Worm (Caenorhabditis elegans): ENCODE results near the gene F10D7.10.

Gene F10D7.10

ce11 chrX:17417505-17418004 lies 38.0 kb upstream of the F10D7.10 start:
- no peak for TF ChIP-seq ceh-48 (tag; optimal IDR thresholded peaks at IDR 0.05)
- no peak for TF ChIP-seq nhr-11 (tag; optimal IDR thresholded peaks at IDR 0.05)
- no peak for TF ChIP-seq K09A11.1 (tag; optimal IDR thresholded peaks at IDR 0.05; ENCODE audit: insufficient read depth)
- no peak for TF ChIP-seq ceh-6 (GFP tag; optimal IDR thresholded peaks at IDR 0.05)
- no peak for TF ChIP-seq unc-55 (GFP tag; optimal IDR thresholded peaks at IDR 0.05)
- TF ChIP-seq pros-1 (tag; optimal IDR thresholded peaks at IDR 0.05), result no peak
- no peak for TF ChIP-seq tbx-7 (tag; optimal IDR thresholded peaks at IDR 0.05)
- TF ChIP-seq tbx-2 (tag; optimal IDR thresholded peaks at IDR 0.05), result no peak
- no peak for TF ChIP-seq ceh-34 (tag; optimal IDR thresholded peaks at IDR 0.05)
- no peak for TF ChIP-seq Y22D7AL.16 (tag; optimal IDR thresholded peaks at IDR 0.05)
- no peak for TF ChIP-seq ceh-30 (tag; optimal IDR thresholded peaks at IDR 0.05)
- no peak for TF ChIP-seq fkh-10 (GFP tag; optimal IDR thresholded peaks at IDR 0.05)
- TF ChIP-seq ceh-45 (GFP tag; IDR thresholded peaks at IDR 0.05), result no peak
- no peak for TF ChIP-seq fkh-6 (tag; optimal IDR thresholded peaks at IDR 0.05)
- TF ChIP-seq ceh-18 (tag; optimal IDR thresholded peaks at IDR 0.05), result no peak
- TF ChIP-seq pax-1 (tag; optimal IDR thresholded peaks at IDR 0.05), result no peak

DNA sequence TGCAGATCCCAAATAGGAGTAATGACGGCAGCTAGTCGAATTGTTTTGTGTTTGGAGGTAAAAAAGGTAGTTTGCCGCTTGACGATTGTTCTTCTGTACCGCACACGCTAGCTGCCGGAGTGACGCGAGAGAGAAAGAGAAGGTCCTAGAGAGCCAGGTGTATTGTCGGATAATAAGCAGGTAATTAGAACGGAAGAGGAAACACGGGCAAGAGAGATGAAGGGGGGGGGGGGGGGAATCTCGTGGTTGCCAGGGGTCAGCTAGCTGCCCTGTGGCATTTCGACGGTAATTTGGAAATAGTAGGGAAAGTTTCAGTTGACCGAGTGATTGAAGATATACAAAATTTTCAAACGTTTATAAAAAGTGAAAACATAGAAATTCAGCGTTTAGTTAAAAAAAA lies 34.3 kb upstream of the F10D7.10 start, which contains the start of gene crb-1:
Gene crb-1 (minus strand): TSS at position 147 of the 400 bp plus-strand sequence.
- TF ChIP-seq hlh-15 (tag; optimal IDR thresholded peaks at IDR 0.05) (no peak), sdc-2 (tag; optimal IDR thresholded peaks at IDR 0.05) (no peak), ceh-45 (GFP tag; IDR thresholded peaks at IDR 0.05) (no peak), ttx-3 (tag; optimal IDR thresholded peaks at IDR 0.05) (no peak), ceh-19 (GFP tag; optimal IDR thresholded peaks at IDR 0.05) (no peak), ceh-31 (tag; optimal IDR thresholded peaks at IDR 0.05) (no peak), sox-4 (tag; optimal IDR thresholded peaks at IDR 0.05) (no peak), elt-4 (tag; optimal IDR thresholded peaks at IDR 0.05) (no peak), T23F11.4 (GFP tag; optimal IDR thresholded peaks at IDR 0.05) (no peak), ceh-2 (tag; optimal IDR thresholded peaks at IDR 0.05) (no peak)

DNA sequence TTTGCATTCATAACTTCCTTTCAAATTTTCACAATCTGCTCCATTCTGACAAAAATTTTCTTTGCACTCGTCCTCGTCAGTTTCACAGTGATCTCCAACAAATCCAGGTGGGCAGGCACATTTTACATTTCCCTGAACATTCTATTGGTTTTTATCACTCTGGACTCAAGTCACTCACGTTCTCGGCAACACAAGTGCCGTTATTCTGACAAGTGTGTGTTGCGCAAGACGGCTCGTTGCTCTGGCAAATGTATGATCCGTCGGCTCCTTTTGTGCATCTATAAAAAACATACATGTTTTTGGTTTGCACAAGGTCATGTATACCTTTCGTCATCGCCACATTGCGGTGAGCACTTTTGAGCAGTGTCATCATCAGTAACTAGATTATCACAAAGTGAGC lies 33.1 kb upstream of the F10D7.10 start:
- TF ChIP-seq unc-86 (tag; optimal IDR thresholded peaks at IDR 0.05), result no peak
- no peak for TF ChIP-seq ttx-3 (tag; optimal IDR thresholded peaks at IDR 0.05)
- TF ChIP-seq ceh-14 (tag; optimal IDR thresholded peaks at IDR 0.05), result no peak
- TF ChIP-seq che-1 (tag; optimal IDR thresholded peaks at IDR 0.05), result no peak
- no peak for TF ChIP-seq nfya-1 (tag; optimal IDR thresholded peaks at IDR 0.05)
- no peak for TF ChIP-seq unc-55 (GFP tag; optimal IDR thresholded peaks at IDR 0.05)
- no peak for TF ChIP-seq ceh-30 (tag; optimal IDR thresholded peaks at IDR 0.05)
- no peak for TF ChIP-seq Y22D7AL.16 (tag; optimal IDR thresholded peaks at IDR 0.05)
- TF ChIP-seq F13H6.1 (tag; optimal IDR thresholded peaks at IDR 0.05), result no peak
- TF ChIP-seq nhr-11 (tag; optimal IDR thresholded peaks at IDR 0.05), result no peak
- TF ChIP-seq npax-4 (tag; optimal IDR thresholded peaks at IDR 0.05), result no peak
- TF ChIP-seq fax-1 (tag; optimal IDR thresholded peaks at IDR 0.05), result no peak
- TF ChIP-seq C08G9.2 (tag; optimal IDR thresholded peaks at IDR 0.05), result no peak
- TF ChIP-seq zip-5 (tag; optimal IDR thresholded peaks at IDR 0.05), result no peak
- TF ChIP-seq K09A11.1 (tag; optimal IDR thresholded peaks at IDR 0.05; ENCODE audit: insufficient read depth), result no peak
- no peak for TF ChIP-seq ets-4 (tag; optimal IDR thresholded peaks at IDR 0.05)

ce11 chrX:17408855-17409254 lies 29.3 kb upstream of the F10D7.10 start:
- TF ChIP-seq unc-3 (GFP tag; conservative IDR thresholded peaks at IDR 0.05) (no peak), unc-3 (tag; optimal IDR thresholded peaks at IDR 0.05) (no peak), eyg-1 (tag; optimal IDR thresholded peaks at IDR 0.05) (no peak), ets-4 (tag; optimal IDR thresholded peaks at IDR 0.05) (no peak), nhr-11 (tag; optimal IDR thresholded peaks at IDR 0.05) (no peak), pros-1 (tag; optimal IDR thresholded peaks at IDR 0.05) (no peak), ceh-18 (tag; optimal IDR thresholded peaks at IDR 0.05) (no peak)
